In the genomic region with DNA sequence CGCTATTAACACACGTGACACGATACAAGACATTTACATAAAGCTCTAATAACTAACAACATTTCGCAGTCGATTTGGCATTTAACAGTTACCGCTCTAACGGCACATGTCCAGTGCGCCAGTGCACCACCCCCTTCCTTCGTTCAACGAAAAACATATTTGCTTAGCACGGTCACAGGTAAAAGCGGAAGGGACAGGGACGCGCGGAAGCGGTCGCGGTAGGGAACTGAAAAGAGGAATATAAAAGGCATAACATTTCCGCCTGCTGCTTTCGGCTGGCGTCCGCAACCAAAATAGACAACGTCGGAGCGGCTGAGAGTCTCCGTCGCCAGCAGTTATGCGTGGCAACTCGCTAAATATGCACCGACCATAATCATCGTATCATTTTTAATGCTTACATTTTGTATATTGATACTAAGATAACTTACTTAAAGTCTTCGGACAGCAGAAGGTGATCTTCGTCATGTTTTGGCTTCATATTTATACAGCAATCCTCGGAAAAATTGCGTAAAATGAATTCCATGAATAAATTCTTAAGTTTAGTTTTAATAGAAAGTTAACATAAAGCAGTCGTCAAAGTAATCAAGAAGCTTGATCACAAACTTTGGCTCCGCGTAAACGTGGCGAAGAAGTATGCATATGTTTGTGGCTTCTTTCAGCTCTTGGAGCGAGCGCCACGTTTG, we compare ENCODE assay signal across 5 fruit fly cellular contexts.
TF ChIP-seq lines count a peak whose summit lies in the region.

No protein-coding gene starts in this region.

- no peak for TF ChIP-seq CTCF in whole organism, embryonic (GFP tag; optimal IDR thresholded peaks at IDR 0.05; lab: Kevin White, UChicago)

TF ChIP-seq in whole organism, adult, 20 proteins besides CTCF, POLR2A, EP300 and RAD21:
- TF ChIP-seq CG14711 (tag; optimal IDR thresholded peaks at IDR 0.05; lab: Kevin White, UChicago) (no peak), CG33017 (tag; optimal IDR thresholded peaks at IDR 0.05; lab: Kevin White, UChicago) (peak; percentile 9), CG7101 (tag; optimal IDR thresholded peaks at IDR 0.05; lab: Kevin White, UChicago) (peak; percentile 12), ovo (GFP tag; optimal IDR thresholded peaks at IDR 0.05; lab: Kevin White, UChicago) (peak; percentile 38), Hr96 (GFP tag; optimal IDR thresholded peaks at IDR 0.05; lab: Kevin White, UChicago) (no peak), bab1 (GFP tag; optimal IDR thresholded peaks at IDR 0.05; lab: Kevin White, UChicago) (no peak), CG7045 (GFP tag; optimal IDR thresholded peaks at IDR 0.05; lab: Kevin White, UChicago) (no peak)

TF ChIP-seq in whole organism, embryonic, 481 proteins besides CTCF, POLR2A, EP300 and RAD21 (continues in another document):
- TF ChIP-seq bsh (GFP tag; optimal IDR thresholded peaks at IDR 0.05; lab: Kevin White, UChicago) (peak; percentile 36 to 48), Oli (tag; optimal IDR thresholded peaks at IDR 0.05; lab: Kevin White, UChicago) (peak; percentile 35), CG10979 (tag; optimal IDR thresholded peaks at IDR 0.05; lab: Kevin White, UChicago) (peak; percentile 38), pum (GFP tag; optimal IDR thresholded peaks at IDR 0.05; lab: Kevin White, UChicago) (no peak), CG3281 (GFP tag; optimal IDR thresholded peaks at IDR 0.05; lab: Kevin White, UChicago) (no peak), CG31365 (tag; optimal IDR thresholded peaks at IDR 0.05; lab: Kevin White, UChicago) (no peak), vnd (GFP tag; IDR thresholded peaks at IDR 0.05; lab: Robert Waterston, UW; ENCODE audit: partially characterized antibody) (no peak), lov (optimal IDR thresholded peaks at IDR 0.05; lab: Kevin White, UChicago) (no peak), lov (GFP tag; IDR thresholded peaks at IDR 0.05; lab: Robert Waterston, UW) (no peak), Six4 (GFP tag; optimal IDR thresholded peaks at IDR 0.05; lab: Kevin White, UChicago) (no peak), fru (optimal IDR thresholded peaks at IDR 0.05; lab: Kevin White, UChicago) (no peak), grau (tag; optimal IDR thresholded peaks at IDR 0.05; lab: Kevin White, UChicago) (peak; percentile 32), Hsf (GFP tag; optimal IDR thresholded peaks at IDR 0.05; lab: Kevin White, UChicago) (peak; percentile 8), CG18262 (tag; optimal IDR thresholded peaks at IDR 0.05; lab: Kevin White, UChicago) (peak; percentile 48), CG14014 (GFP tag; IDR thresholded peaks at IDR 0.05; lab: Robert Waterston, UW) (peak; percentile 4; the same call in 1 of the 2 replicates), pzg (GFP tag; optimal IDR thresholded peaks at IDR 0.05; lab: Kevin White, UChicago) (no peak), CG18011 (GFP tag; optimal IDR thresholded peaks at IDR 0.05; lab: Kevin White, UChicago) (no peak), cg (GFP tag; optimal IDR thresholded peaks at IDR 0.05; lab: Kevin White, UChicago) (peak; percentile 50), CG12299 (tag; optimal IDR thresholded peaks at IDR 0.05; lab: Kevin White, UChicago) (peak; percentile 13)

TF ChIP-seq in whole organism, prepupa, 60 proteins besides CTCF, POLR2A, EP300 and RAD21 (continues in another document):
- TF ChIP-seq eg (GFP tag; IDR thresholded peaks at IDR 0.05; lab: Robert Waterston, UW): peak; percentile 52; the same call in 2 of the 3 replicates
- TF ChIP-seq CG10631 (GFP tag; optimal IDR thresholded peaks at IDR 0.05; lab: Kevin White, UChicago): peak; percentile 14
- no peak for TF ChIP-seq vri (GFP tag; optimal IDR thresholded peaks at IDR 0.05; lab: Kevin White, UChicago)
- TF ChIP-seq Blimp-1 (GFP tag; optimal IDR thresholded peaks at IDR 0.05; lab: Kevin White, UChicago): no peak
- TF ChIP-seq CG8119 (GFP tag; IDR thresholded peaks at IDR 0.05; lab: Robert Waterston, UW): peak; percentile 69
- TF ChIP-seq lz (GFP tag; optimal IDR thresholded peaks at IDR 0.05; lab: Kevin White, UChicago): no peak
- peak; percentile 42 for TF ChIP-seq CG3032 (tag; optimal IDR thresholded peaks at IDR 0.05; lab: Kevin White, UChicago)
- TF ChIP-seq CG31627 (GFP tag; optimal IDR thresholded peaks at IDR 0.05; lab: Kevin White, UChicago): no peak
- TF ChIP-seq salr (GFP tag; optimal IDR thresholded peaks at IDR 0.05; lab: Kevin White, UChicago): peak in 1 of 2 experiments; percentile 54
- TF ChIP-seq Sox14 (GFP tag; optimal IDR thresholded peaks at IDR 0.05; lab: Kevin White, UChicago): peak; percentile 34
- TF ChIP-seq dsx (GFP tag; optimal IDR thresholded peaks at IDR 0.05; lab: Kevin White, UChicago; ENCODE audit: poor library complexity, severe bottlenecking): peak; percentile 13
- peak; percentile 9 for TF ChIP-seq Hr39 (GFP tag; optimal IDR thresholded peaks at IDR 0.05; lab: Kevin White, UChicago)
- peak; percentile 45 for TF ChIP-seq CG4318 (GFP tag; optimal IDR thresholded peaks at IDR 0.05; lab: Kevin White, UChicago)
- TF ChIP-seq esn (GFP tag; optimal IDR thresholded peaks at IDR 0.05; lab: Kevin White, UChicago): peak; percentile 31
- peak; percentile 17 for TF ChIP-seq Ets96B (tag; optimal IDR thresholded peaks at IDR 0.05; lab: Kevin White, UChicago)
- TF ChIP-seq svp (GFP tag; lab: Kevin White, UChicago): no peak
- no peak for TF ChIP-seq CG11902 (GFP tag; optimal IDR thresholded peaks at IDR 0.05; lab: Kevin White, UChicago)
- peak; percentile 4 for TF ChIP-seq Eip75B (GFP tag; optimal IDR thresholded peaks at IDR 0.05; lab: Kevin White, UChicago)
- peak; percentile 15 for TF ChIP-seq Sox102F (GFP tag; optimal IDR thresholded peaks at IDR 0.05; lab: Kevin White, UChicago)

TF ChIP-seq in whole organism, pupa, 21 proteins besides CTCF, POLR2A, EP300 and RAD21:
- TF ChIP-seq CG13204 (GFP tag; optimal IDR thresholded peaks at IDR 0.05; lab: Kevin White, UChicago) (no peak), Pif1B (GFP tag; optimal IDR thresholded peaks at IDR 0.05; lab: Kevin White, UChicago) (peak; percentile 27), Snoo (tag; optimal IDR thresholded peaks at IDR 0.05; lab: Kevin White, UChicago) (no peak), CG4496 (GFP tag; IDR thresholded peaks at IDR 0.05; lab: Robert Waterston, UW) (0 out of 3 replicates have a peak, but pooled peaks have one; percentile 5), CG14655 (GFP tag; optimal IDR thresholded peaks at IDR 0.05; lab: Kevin White, UChicago) (peak; percentile 80), Pif1A (GFP tag; optimal IDR thresholded peaks at IDR 0.05; lab: Kevin White, UChicago) (peak; percentile 59), CG9948 (tag; optimal IDR thresholded peaks at IDR 0.05; lab: Kevin White, UChicago) (peak; percentile 30), Ets98B (GFP tag; IDR thresholded peaks at IDR 0.05; lab: Robert Waterston, UW) (0 out of 2 replicates have a peak, but pooled peaks have one; percentile 22), CG32121 (GFP tag; IDR thresholded peaks at IDR 0.05; lab: Robert Waterston, UW) (peak; percentile 54; the same call in 1 of the 2 replicates), rn (GFP tag; IDR thresholded peaks at IDR 0.05; lab: Robert Waterston, UW) (no peak), CG17806 (tag; optimal IDR thresholded peaks at IDR 0.05; lab: Kevin White, UChicago) (peak; percentile 31), CG12605 (GFP tag; IDR thresholded peaks at IDR 0.05; lab: Robert Waterston, UW) (no peak), CG8301 (tag; optimal IDR thresholded peaks at IDR 0.05; lab: Kevin White, UChicago) (peak; percentile 75), fd96Ca (GFP tag; IDR thresholded peaks at IDR 0.05; lab: Robert Waterston, UW) (peak; percentile 46; the same call in 1 of the 3 replicates), CG34367 (tag; optimal IDR thresholded peaks at IDR 0.05; lab: Kevin White, UChicago) (peak; percentile 6), gl (tag; optimal IDR thresholded peaks at IDR 0.05; lab: Kevin White, UChicago) (no peak), CG15710 (tag; optimal IDR thresholded peaks at IDR 0.05; lab: Kevin White, UChicago) (peak; percentile 26), D1 (tag; optimal IDR thresholded peaks at IDR 0.05; lab: Kevin White, UChicago) (no peak), CG10348 (GFP tag; IDR thresholded peaks at IDR 0.05; lab: Robert Waterston, UW) (no peak), EcR (GFP tag; optimal IDR thresholded peaks at IDR 0.05; lab: Kevin White, UChicago) (no peak), CG8159 (tag; optimal IDR thresholded peaks at IDR 0.05; lab: Kevin White, UChicago) (peak; percentile 30)

TF ChIP-seq in whole organism, wandering third instar larva, 38 proteins besides CTCF, POLR2A, EP300 and RAD21:
- TF ChIP-seq sage (GFP tag; optimal IDR thresholded peaks at IDR 0.05; lab: Kevin White, UChicago) (no peak), pan (optimal IDR thresholded peaks at IDR 0.05; lab: Kevin White, UChicago) (no peak), fru (GFP tag; optimal IDR thresholded peaks at IDR 0.05; lab: Kevin White, UChicago) (no peak), HLH106 (tag; optimal IDR thresholded peaks at IDR 0.05; lab: Kevin White, UChicago) (peak; percentile 2), Jra (GFP tag; optimal IDR thresholded peaks at IDR 0.05; lab: Kevin White, UChicago) (no peak), Mio (GFP tag; optimal IDR thresholded peaks at IDR 0.05; lab: Kevin White, UChicago) (no peak), Sp1 (GFP tag; optimal IDR thresholded peaks at IDR 0.05; lab: Kevin White, UChicago) (no peak), usp (GFP tag; optimal IDR thresholded peaks at IDR 0.05; lab: Kevin White, UChicago) (no peak), foxo (GFP tag; optimal IDR thresholded peaks at IDR 0.05; lab: Kevin White, UChicago) (peak in 1 of 2 experiments; percentile 22), ey (GFP tag; optimal IDR thresholded peaks at IDR 0.05; lab: Kevin White, UChicago) (no peak), dsf (GFP tag; optimal IDR thresholded peaks at IDR 0.05; lab: Kevin White, UChicago; ENCODE audit: borderline replicate concordance) (no peak), psq (GFP tag; optimal IDR thresholded peaks at IDR 0.05; lab: Kevin White, UChicago) (no peak), rgr (GFP tag; optimal IDR thresholded peaks at IDR 0.05; lab: Kevin White, UChicago) (peak; percentile 18), N (GFP tag; optimal IDR thresholded peaks at IDR 0.05; lab: Kevin White, UChicago) (no peak), CrebA (GFP tag; optimal IDR thresholded peaks at IDR 0.05; lab: Kevin White, UChicago; ENCODE audit: borderline replicate concordance) (no peak), Dif (GFP tag; optimal IDR thresholded peaks at IDR 0.05; lab: Kevin White, UChicago; ENCODE audit: partially characterized antibody) (no peak), Rel (GFP tag; optimal IDR thresholded peaks at IDR 0.05; lab: Kevin White, UChicago) (no peak), Rel (tag; optimal IDR thresholded peaks at IDR 0.05; lab: Kevin White, UChicago) (no peak), Hr78 (GFP tag; optimal IDR thresholded peaks at IDR 0.05; lab: Kevin White, UChicago) (no peak), h (GFP tag; optimal IDR thresholded peaks at IDR 0.05; lab: Kevin White, UChicago) (no peak)
